Worm (Caenorhabditis elegans) whole organism, L4 larva: ENCODE measurements around the gene F32D8.14.

Experiments used
- daf-19 ChIP-seq: fragments of 200-800 bp; sonication (Bioruptor generic); conservative IDR thresholded peaks from 2 replicates; pipeline ENCODE4 v1.3.6; 2022; ENCODE audit warnings: missing genetic modification characterization, missing compliant biosample characterization
- lin-38 ChIP-seq: fragments of 200-800 bp; sonication (Bioruptor generic); IDR thresholded peaks from 2 replicates; pipeline ENCODE4 v1.3.6; 2022; ENCODE audit warnings: missing genetic modification reagents, missing genetic modification characterization, missing compliant biosample characterization
- zfp-2 ChIP-seq: sonication (generic microtip); optimal IDR thresholded peaks from 2 replicates; lab custom pipeline; 2016; ENCODE audit warnings: mild to moderate bottlenecking, missing genetic modification characterization, missing compliant biosample characterization

DNA sequence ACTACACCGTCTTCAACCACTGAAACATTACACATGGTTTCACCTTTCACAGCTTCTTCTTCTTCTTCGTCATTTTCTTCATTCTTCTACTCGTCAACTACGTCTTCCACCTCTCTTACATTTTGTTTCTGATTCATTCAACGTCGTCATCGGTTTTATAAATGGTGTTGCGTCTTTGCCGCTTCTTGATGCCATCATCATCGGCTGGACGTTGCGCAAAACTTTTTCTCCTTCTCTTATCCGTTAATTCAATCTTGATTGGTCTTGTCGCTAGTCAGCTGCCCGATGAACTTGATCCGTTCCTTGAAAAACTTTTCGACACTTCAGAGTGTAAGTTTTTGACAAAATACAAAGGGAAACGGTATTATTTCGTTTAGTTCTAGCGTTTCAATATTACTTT lies 4.0 kb upstream of the F32D8.14 start:
- TF ChIP-seq zfp-2 (tag; lab: Kevin White, UChicago) (no peak), daf-19 (GFP tag; lab: Robert Waterston, UW) (no peak), lin-38 (GFP tag; lab: Robert Waterston, UW) (no peak)
